Fruit fly (Drosophila melanogaster): Measurements from ENCODE around the gene ush.
A peak's percentile ranks its signal among the peaks of the same experiment; 100 is the strongest.

Gene ush

dm6 chr2L:472073-472590 is 3.9 kb upstream of the ush start, which contains the start of gene CG4297:
Gene CG4297 (minus strand): TSS chr2L:472200.
- TF ChIP-seq seq (GFP tag; IDR thresholded peaks at IDR 0.05): no peak
- TF ChIP-seq ssp (GFP tag; IDR thresholded peaks at IDR 0.05): no peak
- TF ChIP-seq ara (GFP tag; IDR thresholded peaks at IDR 0.05): no peak
- TF ChIP-seq ftz-f1 (GFP tag; optimal IDR thresholded peaks at IDR 0.05): peak; percentile 15
- TF ChIP-seq fd64A (GFP tag; optimal IDR thresholded peaks at IDR 0.05): peak; percentile 78
- peak; percentile 92 for TF ChIP-seq nmo (GFP tag; optimal IDR thresholded peaks at IDR 0.05)
- peak; percentile 94 for TF ChIP-seq disco-r (GFP tag; optimal IDR thresholded peaks at IDR 0.05)
- TF ChIP-seq Dip2 (GFP tag; IDR thresholded peaks at IDR 0.05): no peak
- TF ChIP-seq sisA (GFP tag; IDR thresholded peaks at IDR 0.05): no peak
- TF ChIP-seq CG17802 (tag; optimal IDR thresholded peaks at IDR 0.05): peak; percentile 79
- no peak for TF ChIP-seq so (GFP tag; IDR thresholded peaks at IDR 0.05)
- peak; percentile 87 for TF ChIP-seq Ssrp (tag; optimal IDR thresholded peaks at IDR 0.05)
- peak; percentile 94 for TF ChIP-seq Meics (GFP tag; optimal IDR thresholded peaks at IDR 0.05)
- no peak for TF ChIP-seq CG8765 (GFP tag; IDR thresholded peaks at IDR 0.05)
- no peak for TF ChIP-seq B-H1 (GFP tag; IDR thresholded peaks at IDR 0.05)
- TF ChIP-seq dmrt99B (tag; optimal IDR thresholded peaks at IDR 0.05): peak; percentile 95
- TF ChIP-seq chif (GFP tag; optimal IDR thresholded peaks at IDR 0.05): peak; percentile 90 to 94
- TF ChIP-seq CG11456 (GFP tag; IDR thresholded peaks at IDR 0.05): no peak
- no peak for TF ChIP-seq chinmo (GFP tag; IDR thresholded peaks at IDR 0.05; ENCODE audit: partially characterized antibody)
- peak; percentile 85 for TF ChIP-seq fd3F (GFP tag; optimal IDR thresholded peaks at IDR 0.05)
- no peak for TF ChIP-seq CG2889 (GFP tag; IDR thresholded peaks at IDR 0.05)
- peak; percentile 57 for TF ChIP-seq CG8359 (GFP tag; optimal IDR thresholded peaks at IDR 0.05; ENCODE audit: borderline replicate concordance)
- peak; percentile 94 for TF ChIP-seq pho (GFP tag; optimal IDR thresholded peaks at IDR 0.05)
- TF ChIP-seq h (optimal IDR thresholded peaks at IDR 0.05): no peak
- peak; percentile 92 for TF ChIP-seq Atf3 (GFP tag; optimal IDR thresholded peaks at IDR 0.05)
- TF ChIP-seq tin (GFP tag; optimal IDR thresholded peaks at IDR 0.05): peak; percentile 93
- TF ChIP-seq YL-1 (GFP tag; optimal IDR thresholded peaks at IDR 0.05): peak; percentile 43
- no peak for TF ChIP-seq Dll (GFP tag; IDR thresholded peaks at IDR 0.05; ENCODE audit: partially characterized antibody)
- peak; percentile 89 for TF ChIP-seq gcm (GFP tag; optimal IDR thresholded peaks at IDR 0.05)
- TF ChIP-seq mam (GFP tag; optimal IDR thresholded peaks at IDR 0.05): peak; percentile 94
- TF ChIP-seq pum (GFP tag; optimal IDR thresholded peaks at IDR 0.05): peak; percentile 92
- peak; percentile 91 for TF ChIP-seq CG1602 (GFP tag; optimal IDR thresholded peaks at IDR 0.05)
- TF ChIP-seq Spps (tag; optimal IDR thresholded peaks at IDR 0.05): peak; percentile 70
- TF ChIP-seq schlank (tag; optimal IDR thresholded peaks at IDR 0.05): peak; percentile 88
- TF ChIP-seq Nf-YA (GFP tag; IDR thresholded peaks at IDR 0.05): no peak
- peak; percentile 88 for TF ChIP-seq CG15514 (GFP tag; optimal IDR thresholded peaks at IDR 0.05)
- TF ChIP-seq Bdp1 (GFP tag; optimal IDR thresholded peaks at IDR 0.05): peak; percentile 82
- TF ChIP-seq CG16779 (GFP tag; IDR thresholded peaks at IDR 0.05): no peak
- TF ChIP-seq CG2678 (tag; optimal IDR thresholded peaks at IDR 0.05): peak; percentile 95
- peak in 1 of 2 experiments; percentile 91 for TF ChIP-seq Eip74EF (GFP tag; optimal IDR thresholded peaks at IDR 0.05)
- TF ChIP-seq CG6791 (GFP tag; IDR thresholded peaks at IDR 0.05; ENCODE audit: partially characterized antibody): no peak
- TF ChIP-seq Usf (GFP tag; optimal IDR thresholded peaks at IDR 0.05): peak; percentile 78
- peak; percentile 94 for TF ChIP-seq CG30403 (GFP tag; optimal IDR thresholded peaks at IDR 0.05)
- no peak for TF ChIP-seq CG4360 (GFP tag; IDR thresholded peaks at IDR 0.05)
- TF ChIP-seq vvl (GFP tag; IDR thresholded peaks at IDR 0.05): no peak
- TF ChIP-seq CG12391 (tag; optimal IDR thresholded peaks at IDR 0.05): peak; percentile 90
- peak; percentile 92 for TF ChIP-seq CG6813 (GFP tag; optimal IDR thresholded peaks at IDR 0.05)
- peak; percentile 83 for TF ChIP-seq CG17186 (GFP tag; optimal IDR thresholded peaks at IDR 0.05)
- TF ChIP-seq tgo (GFP tag; IDR thresholded peaks at IDR 0.05): no peak
- TF ChIP-seq Jarid2 (GFP tag; optimal IDR thresholded peaks at IDR 0.05): peak; percentile 77
- TF ChIP-seq CG9727 (GFP tag; optimal IDR thresholded peaks at IDR 0.05): peak; percentile 90

Measured in whole organism, embryonic.